Fruit fly (Drosophila melanogaster) S2 (cell line): ENCODE data around the gene CG45603.

ENCODE experiments used
- CG8478 ChIP-seq: fragments of >200 bp; optimal IDR thresholded peaks from 2 replicates; lab custom pipeline; 2018
- CTCF ChIP-seq, 2 experiments: fragments of >200 bp; optimal IDR thresholded peaks; 2 replicates each; lab custom pipeline; 2018

DNA sequence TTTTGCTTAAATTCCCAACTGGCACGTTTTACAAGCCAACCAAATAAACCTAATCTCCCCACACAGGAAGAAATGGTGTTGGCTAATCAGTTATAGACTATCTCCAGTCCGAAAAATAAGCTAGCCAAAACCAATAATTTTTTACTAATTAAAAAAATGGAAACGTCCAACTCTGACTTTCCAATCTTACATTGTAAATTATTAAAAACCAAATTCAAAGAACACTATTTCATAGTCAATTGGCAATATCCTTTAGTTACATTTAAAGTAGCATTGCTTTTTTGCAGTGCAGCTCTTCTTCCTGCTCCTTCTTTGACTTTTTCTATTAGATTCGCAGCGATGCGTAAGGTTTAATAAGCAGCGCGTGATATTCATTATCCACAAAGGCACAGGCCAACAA, 15.5 kb upstream of the CG45603 start:
- TF ChIP-seq CG8478 (lab: Kevin White, UChicago) (no peak), CTCF (optimal IDR thresholded peaks at IDR 0.05; lab: Kevin White, UChicago) (no peak)
